Worm (Caenorhabditis elegans): Measurements from ENCODE around the gene C14C11.4.
A peak's percentile ranks its signal among the peaks of the same experiment; 100 is the strongest.

The C14C11.4 gene

ce11 chrV:5619372-5619771 lies 28.0 kb upstream of the C14C11.4 start:
- TF ChIP-seq efl-1 (GFP tag; optimal IDR thresholded peaks at IDR 0.05) (peak; percentile 47), D2030.7 (GFP tag; IDR thresholded peaks at IDR 0.05) (peak; percentile 67), madf-8 (GFP tag; conservative IDR thresholded peaks at IDR 0.05) (peak; percentile 22; the same call in 1 of the 2 replicates), tbp1 (GFP tag; optimal IDR thresholded peaks at IDR 0.05) (peak; percentile 31), F33H1.4 (GFP tag; IDR thresholded peaks at IDR 0.05) (peak; percentile 58; the same call in 1 of the 2 replicates), xnd-1 (tag; optimal IDR thresholded peaks at IDR 0.05) (peak; percentile 52), ceh-91 (GFP tag; IDR thresholded peaks at IDR 0.05) (peak; percentile 72), ztf-22 (GFP tag; optimal IDR thresholded peaks at IDR 0.05) (no peak), Y67H2A.10 (GFP tag; conservative IDR thresholded peaks at IDR 0.05) (no peak), chd-7 (tag; optimal IDR thresholded peaks at IDR 0.05) (no peak), lin-54 (GFP tag; optimal IDR thresholded peaks at IDR 0.05) (peak; percentile 58), ztf-18 (tag; optimal IDR thresholded peaks at IDR 0.05) (peak; percentile 14), nhr-90 (tag; optimal IDR thresholded peaks at IDR 0.05) (no peak), madf-6 (GFP tag; IDR thresholded peaks at IDR 0.05) (peak; percentile 63), mcd-1 (GFP tag; IDR thresholded peaks at IDR 0.05) (peak; percentile 86), lsl-1 (GFP tag; optimal IDR thresholded peaks at IDR 0.05) (peak; percentile 89), snpc-4 (GFP tag; optimal IDR thresholded peaks at IDR 0.05) (no peak), snpc-4 (tag; optimal IDR thresholded peaks at IDR 0.05) (peak in 1 of 4 experiments; percentile 7)

ce11 chrV:5620040-5620439 lies 27.4 kb upstream of the C14C11.4 start, which contains the start of gene memb-2:
Gene memb-2 (minus strand): TSS chrV:5620140.
- TF ChIP-seq let-526 (GFP tag; IDR thresholded peaks at IDR 0.05): no peak
- TF ChIP-seq hsf-1 (GFP tag; IDR thresholded peaks at IDR 0.05): no peak
- no peak for TF ChIP-seq nfya-2 (GFP tag; IDR thresholded peaks at IDR 0.05)
- TF ChIP-seq die-1 (tag; optimal IDR thresholded peaks at IDR 0.05): no peak
- no peak for TF ChIP-seq nhr-179 (tag; optimal IDR thresholded peaks at IDR 0.05)
- no peak for TF ChIP-seq unc-130 (GFP tag; optimal IDR thresholded peaks at IDR 0.05)
- no peak for TF ChIP-seq hlh-12 (tag; optimal IDR thresholded peaks at IDR 0.05)
- TF ChIP-seq ztf-25 (GFP tag; IDR thresholded peaks at IDR 0.05): no peak
- no peak for TF ChIP-seq F33H1.4 (GFP tag; IDR thresholded peaks at IDR 0.05)
- no peak for TF ChIP-seq T26A5.8 (tag; optimal IDR thresholded peaks at IDR 0.05)

ce11 chrV:5621390-5621789 lies 26.0 kb upstream of the C14C11.4 start, which contains the start of gene M03E7.1:
Gene M03E7.1 (plus strand): TSS chrV:5621690.
- TF ChIP-seq ztf-6 (GFP tag; IDR thresholded peaks at IDR 0.05): no peak
- no peak for TF ChIP-seq aptf-2 (GFP tag; conservative IDR thresholded peaks at IDR 0.05)
- TF ChIP-seq F39B2.1 (GFP tag; IDR thresholded peaks at IDR 0.05): no peak
- no peak for TF ChIP-seq hrde-1 (tag; optimal IDR thresholded peaks at IDR 0.05; ENCODE audit: borderline replicate concordance)
- TF ChIP-seq rec-8 (tag; optimal IDR thresholded peaks at IDR 0.05): no peak
- TF ChIP-seq ceh-40 (GFP tag; IDR thresholded peaks at IDR 0.05): no peak
- TF ChIP-seq nhr-179 (tag; optimal IDR thresholded peaks at IDR 0.05): no peak
- TF ChIP-seq lsy-27 (tag; optimal IDR thresholded peaks at IDR 0.05; ENCODE audit: borderline replicate concordance, insufficient read depth): no peak
- TF ChIP-seq ceh-79 (tag; optimal IDR thresholded peaks at IDR 0.05): no peak
- no peak for TF ChIP-seq sea-2 (GFP tag; IDR thresholded peaks at IDR 0.05)
- no peak for TF ChIP-seq lag-1 (GFP tag; IDR thresholded peaks at IDR 0.05)
- no peak for TF ChIP-seq egl-44 (GFP tag; IDR thresholded peaks at IDR 0.05)
- no peak for TF ChIP-seq Y95B8A.8 (GFP tag; IDR thresholded peaks at IDR 0.05)
- no peak for TF ChIP-seq hlh-12 (tag; optimal IDR thresholded peaks at IDR 0.05)
